Fruit fly (Drosophila melanogaster) Kc167 (cell line): ENCODE measurements around the gene Ppox.
A peak's percentile ranks its signal among the peaks of the same experiment; 100 is the strongest.

Source experiments
- Myc ChIP-seq: fragments of >200 bp; optimal IDR thresholded peaks from 2 replicates; lab custom pipeline; 2017; ENCODE audit warnings: missing external identifiers
- Sin3A ChIP-seq: fragments of >200 bp; optimal IDR thresholded peaks from 2 replicates; lab custom pipeline; 2018; ENCODE audit warnings: missing external identifiers
- h ChIP-seq: fragments of >200 bp; optimal IDR thresholded peaks from 3 replicates; lab custom pipeline; 2018; ENCODE audit warnings: missing external identifiers
- insv ChIP-seq: fragments of >200 bp; optimal IDR thresholded peaks from 3 replicates; lab custom pipeline; 2018; ENCODE audit warnings: missing external identifiers
- psq ChIP-seq: fragments of >200 bp; optimal IDR thresholded peaks from 2 replicates; lab custom pipeline; 2017; ENCODE audit warnings: missing external identifiers
- ttk ChIP-seq: sonication (Bioruptor generic); optimal IDR thresholded peaks from 2 replicates; lab custom pipeline; 2017; ENCODE audit warnings: missing external identifiers

Gene Ppox

dm6 chr3R:24661679-24662411 lies at the start of gene Ppox:
Ppox (minus strand) TSS chr3R:24661851.
- TF ChIP-seq Myc (lab: Kevin White, UChicago) (no peak), h (lab: Kevin White, UChicago) (no peak), psq (no peak), Sin3A (lab: Kevin White, UChicago) (no peak), ttk (no peak), insv (lab: Kevin White, UChicago) (no peak)

dm6 chr3R:24699309-24699708 lies 37.7 kb upstream of the Ppox start:
- no peak for TF ChIP-seq ttk
- TF ChIP-seq Myc (lab: Kevin White, UChicago): no peak
- no peak for TF ChIP-seq Sin3A (lab: Kevin White, UChicago)
- TF ChIP-seq insv (lab: Kevin White, UChicago): no peak
- TF ChIP-seq h (lab: Kevin White, UChicago): no peak
- no peak for TF ChIP-seq psq

dm6 chr3R:24692863-24693262 lies 31.2 kb upstream of the Ppox start:
- no peak for TF ChIP-seq Myc (lab: Kevin White, UChicago)
- TF ChIP-seq insv (lab: Kevin White, UChicago): no peak
- no peak for TF ChIP-seq psq
- no peak for TF ChIP-seq ttk
- TF ChIP-seq h (lab: Kevin White, UChicago): no peak
- no peak for TF ChIP-seq Sin3A (lab: Kevin White, UChicago)

dm6 chr3R:24671662-24672061 lies 10.0 kb upstream of the Ppox start:
- TF ChIP-seq Myc (lab: Kevin White, UChicago): no peak
- no peak for TF ChIP-seq h (lab: Kevin White, UChicago)
- TF ChIP-seq insv (lab: Kevin White, UChicago): no peak
- TF ChIP-seq psq: no peak
- TF ChIP-seq ttk: no peak
- TF ChIP-seq Sin3A (lab: Kevin White, UChicago): no peak

dm6 chr3R:24667538-24668207 lies 6.0 kb upstream of the Ppox start:
- TF ChIP-seq Myc (lab: Kevin White, UChicago): no peak
- no peak for TF ChIP-seq insv (lab: Kevin White, UChicago)
- TF ChIP-seq psq: no peak
- TF ChIP-seq h (lab: Kevin White, UChicago): no peak

- TF ChIP-seq insv (lab: Kevin White, UChicago) (no peak), h (lab: Kevin White, UChicago) (no peak), Sin3A (lab: Kevin White, UChicago) (no peak), psq (no peak), ttk (no peak), Myc (lab: Kevin White, UChicago) (no peak)
Measured at dm6 chr3R:24663044-24663443, 1.4 kb upstream of the Ppox start.

- no peak for TF ChIP-seq h (lab: Kevin White, UChicago)
Measured at dm6 chr3R:24662412-24662796, 753 bp upstream of the Ppox start, which contains the start of gene slo. slo (plus strand) TSS chr3R:24662491.

- no peak for TF ChIP-seq h (lab: Kevin White, UChicago)
- TF ChIP-seq Myc (lab: Kevin White, UChicago): no peak
Measured at dm6 chr3R:24659173-24659846, 2.3 kb downstream of the Ppox start, which contains the start of gene CG31126. CG31126 (plus strand) TSS chr3R:24659621.

- TF ChIP-seq Myc (lab: Kevin White, UChicago): no peak
- no peak for TF ChIP-seq ttk
- no peak for TF ChIP-seq psq
- TF ChIP-seq Sin3A (lab: Kevin White, UChicago): no peak
- no peak for TF ChIP-seq insv (lab: Kevin White, UChicago)
- no peak for TF ChIP-seq h (lab: Kevin White, UChicago)
Measured at dm6 chr3R:24654770-24655322, 6.8 kb downstream of the Ppox start, which contains the start of the genes CG31125 and CG6695. CG31125 (minus strand) TSS chr3R:24654820. CG6695 (plus strand) TSS chr3R:24655160.

- TF ChIP-seq Sin3A (lab: Kevin White, UChicago) (no peak), psq (peak; percentile 45)
Measured at dm6 chr3R:24651044-24651459, 10.6 kb downstream of the Ppox start.

dm6 chr3R:24649923-24650322 lies 11.7 kb downstream of the Ppox start, which contains the start of the genes puf and ash2:
puf (minus strand) TSS chr3R:24650043.
ash2 (plus strand) TSS chr3R:24650125.
- TF ChIP-seq ttk: no peak
- no peak for TF ChIP-seq h (lab: Kevin White, UChicago)
- no peak for TF ChIP-seq Myc (lab: Kevin White, UChicago)
- no peak for TF ChIP-seq Sin3A (lab: Kevin White, UChicago)
- no peak for TF ChIP-seq insv (lab: Kevin White, UChicago)
- TF ChIP-seq psq: peak; percentile 30

- TF ChIP-seq Myc (lab: Kevin White, UChicago) (no peak), psq (no peak), Sin3A (lab: Kevin White, UChicago) (no peak), h (lab: Kevin White, UChicago) (no peak), insv (lab: Kevin White, UChicago) (no peak), ttk (no peak)
Measured at dm6 chr3R:24634957-24635356, 26.7 kb downstream of the Ppox start, which contains the start of gene MtnF. MtnF (minus strand) TSS chr3R:24635165.
